Fruit fly (Drosophila melanogaster) S2 (cell line): ENCODE data around the gene TwdlB.

Experiments
- CG8478 ChIP-seq: fragments of >200 bp; optimal IDR thresholded peaks from 2 replicates; lab custom pipeline; 2018
- CTCF ChIP-seq, 2 experiments: fragments of >200 bp; optimal IDR thresholded peaks; 2 replicates each; lab custom pipeline; 2018

dm6 chr3R:26621314-26621813 lies 2.0 kb downstream of the TwdlB start, which contains the start of gene TwdlP:
- TF ChIP-seq CG8478 (lab: Kevin White, UChicago): no peak
- no peak for TF ChIP-seq CTCF (optimal IDR thresholded peaks at IDR 0.05; lab: Kevin White, UChicago)
